Fruit fly (Drosophila melanogaster) whole organism, embryonic: ENCODE measurements around the gene mthl1.

Experiments
- CG1024 ChIP-seq: fragments of 200-800 bp; sonication (Bioruptor generic); IDR thresholded peaks from 2 replicates; pipeline ENCODE4 v1.3.6; 2022; ENCODE audit warnings: missing biosample characterization, missing genetic modification characterization
- CG10274 ChIP-seq: fragments of 200-800 bp; sonication (Bioruptor generic); optimal IDR thresholded peaks from 3 replicates; lab custom pipeline; 2017; ENCODE audit warnings: missing biosample characterization, mild to moderate bottlenecking, missing genetic modification characterization
- CG11085 ChIP-seq: fragments of 200-800 bp; sonication (Bioruptor generic); IDR thresholded peaks from 2 replicates; pipeline ENCODE4 v1.3.6; 2022; ENCODE audit warnings: missing biosample characterization, missing genetic modification characterization
- CG11247 ChIP-seq: fragments of 200-800 bp; sonication (Bioruptor generic); IDR thresholded peaks from 2 replicates; pipeline ENCODE4 v1.3.6; 2022; ENCODE audit warnings: missing biosample characterization, missing genetic modification characterization
- CG1233 ChIP-seq: fragments of 200-800 bp; sonication (Bioruptor generic); optimal IDR thresholded peaks from 4 replicates; lab custom pipeline; 2018; ENCODE audit warnings: missing biosample characterization, mild to moderate bottlenecking, missing genetic modification characterization
- CG13624 ChIP-seq: fragments of 200-800 bp; sonication (Bioruptor generic); optimal IDR thresholded peaks from 2 replicates; lab custom pipeline; 2016; ENCODE audit warnings: missing biosample characterization, missing genetic modification characterization
- CG15073 ChIP-seq: fragments of 200-800 bp; sonication (Bioruptor generic); optimal IDR thresholded peaks from 2 replicates; lab custom pipeline; 2016; ENCODE audit warnings: missing biosample characterization, missing genetic modification characterization
- CG15601 ChIP-seq: fragments of 200-800 bp; sonication (Bioruptor generic); optimal IDR thresholded peaks from 3 replicates; lab custom pipeline; 2019; ENCODE audit warnings: missing biosample characterization, mild to moderate bottlenecking, missing genetic modification characterization, moderate library complexity
- CG16815 ChIP-seq: fragments of 200-800 bp; sonication (Bioruptor generic); optimal IDR thresholded peaks from 3 replicates; lab custom pipeline; 2017; ENCODE audit warnings: missing biosample characterization, mild to moderate bottlenecking, missing genetic modification characterization
- CG2129 ChIP-seq: fragments of 200-800 bp; sonication (Bioruptor generic); IDR thresholded peaks from 2 replicates; pipeline ENCODE4 v1.3.6; 2022; ENCODE audit warnings: missing biosample characterization, missing genetic modification characterization; ENCODE audit not compliant: partially characterized antibody
- CG4328 ChIP-seq: fragments of 200-800 bp; sonication (Bioruptor generic); optimal IDR thresholded peaks from 3 replicates; lab custom pipeline; 2017; ENCODE audit warnings: missing biosample characterization, missing genetic modification reagents, missing genetic modification characterization
- CG4730 ChIP-seq: fragments of 200-800 bp; sonication (Bioruptor generic); IDR thresholded peaks from 2 replicates; pipeline ENCODE4 v1.3.6; 2022; ENCODE audit warnings: missing biosample characterization, missing genetic modification characterization
- CG5180 ChIP-seq: fragments of 200-800 bp; sonication (Bioruptor generic); optimal IDR thresholded peaks from 3 replicates; lab custom pipeline; 2017; ENCODE audit warnings: missing biosample characterization, missing genetic modification characterization, mild to moderate bottlenecking, moderate library complexity, missing genetic modification reagents
- CG6272 ChIP-seq: fragments of 200-800 bp; sonication (Bioruptor generic); IDR thresholded peaks from 2 replicates; pipeline ENCODE4 v1.3.6; 2022; ENCODE audit warnings: missing biosample characterization, missing genetic modification characterization
- CG6854 ChIP-seq: fragments of 200-800 bp; sonication (Bioruptor generic); optimal IDR thresholded peaks from 3 replicates; lab custom pipeline; 2017; ENCODE audit warnings: missing biosample characterization, mild to moderate bottlenecking, missing genetic modification characterization
- CG9215 ChIP-seq: fragments of 200-800 bp; sonication (Bioruptor generic); IDR thresholded peaks from 2 replicates; pipeline ENCODE4 v1.3.6; 2022; ENCODE audit warnings: missing biosample characterization, missing genetic modification characterization
- CG9817 ChIP-seq: fragments of 200-800 bp; sonication (Bioruptor generic); optimal IDR thresholded peaks from 2 replicates; lab custom pipeline; 2018; ENCODE audit warnings: missing biosample characterization, mild to moderate bottlenecking, missing genetic modification characterization, moderate library complexity
- CG9932 ChIP-seq: fragments of 200-800 bp; sonication (Bioruptor generic); IDR thresholded peaks from 2 replicates; pipeline ENCODE4 v1.3.6; 2022; ENCODE audit warnings: missing biosample characterization, missing genetic modification characterization
- Chrac-16 ChIP-seq: fragments of 200-800 bp; sonication (Bioruptor generic); optimal IDR thresholded peaks from 3 replicates; lab custom pipeline; 2016; ENCODE audit warnings: missing biosample characterization, missing genetic modification characterization
- CrebB ChIP-seq: fragments of 200-800 bp; sonication (Bioruptor generic); optimal IDR thresholded peaks from 3 replicates; lab custom pipeline; 2018; ENCODE audit warnings: missing biosample characterization, mild to moderate bottlenecking, missing genetic modification characterization
- Dip3 ChIP-seq: fragments of 200-800 bp; sonication (Bioruptor generic); optimal IDR thresholded peaks from 3 replicates; lab custom pipeline; 2016; ENCODE audit warnings: missing biosample characterization, missing genetic modification characterization
- Eip74EF ChIP-seq, 2 experiments: fragments of 200-800 bp in 1 of 2; fragments of >200 bp in 1 of 2; sonication (Bioruptor generic) in 1 of 2; optimal IDR thresholded peaks; 2 replicates each; lab custom pipeline; 2017 to 2019; ENCODE audit warnings: missing biosample characterization in 2 of 2, missing genetic modification characterization in 2 of 2, mild to moderate bottlenecking in 1 of 2, moderate library complexity in 1 of 2
- Ets97D ChIP-seq: fragments of 200-800 bp; sonication (Bioruptor generic); optimal IDR thresholded peaks from 3 replicates; lab custom pipeline; 2016; ENCODE audit warnings: missing biosample characterization, missing genetic modification characterization
- Fer1 ChIP-seq: fragments of 200-800 bp; sonication (Bioruptor generic); optimal IDR thresholded peaks from 2 replicates; lab custom pipeline; 2017; ENCODE audit warnings: missing biosample characterization, mild to moderate bottlenecking, missing genetic modification characterization
- Fer2 ChIP-seq: fragments of 200-800 bp; sonication (Bioruptor generic); optimal IDR thresholded peaks from 2 replicates; lab custom pipeline; 2018; ENCODE audit warnings: missing biosample characterization, mild to moderate bottlenecking, missing genetic modification characterization, moderate library complexity
- Gsc ChIP-seq: fragments of 200-800 bp; sonication (Bioruptor generic); IDR thresholded peaks from 2 replicates; pipeline ENCODE4 v1.3.6; 2022; ENCODE audit warnings: missing biosample characterization, missing genetic modification characterization
- Hmr ChIP-seq: fragments of 200-800 bp; sonication (Bioruptor generic); optimal IDR thresholded peaks from 3 replicates; lab custom pipeline; 2017; ENCODE audit warnings: mild to moderate bottlenecking, missing biosample characterization, missing genetic modification reagents, missing genetic modification characterization
- Hr3 ChIP-seq: fragments of 200-800 bp; sonication (Bioruptor generic); optimal IDR thresholded peaks from 3 replicates; lab custom pipeline; 2016; ENCODE audit warnings: missing biosample characterization, missing genetic modification characterization
- Six4 ChIP-seq: fragments of 200-800 bp; sonication (Bioruptor generic); optimal IDR thresholded peaks from 2 replicates; lab custom pipeline; 2016; ENCODE audit warnings: missing biosample characterization, missing genetic modification characterization
- Sox100B ChIP-seq: fragments of 200-800 bp; sonication (Bioruptor generic); optimal IDR thresholded peaks from 3 replicates; lab custom pipeline; 2018; ENCODE audit warnings: missing biosample characterization, mild to moderate bottlenecking, missing genetic modification characterization
- crol ChIP-seq: fragments of 200-800 bp; sonication (Bioruptor generic); IDR thresholded peaks from 2 replicates; pipeline ENCODE4 v1.3.6; 2022; ENCODE audit warnings: missing biosample characterization, missing genetic modification characterization
- da ChIP-seq: fragments of 200-800 bp; sonication (Bioruptor generic); optimal IDR thresholded peaks from 2 replicates; lab custom pipeline; 2016; ENCODE audit warnings: missing biosample characterization, missing genetic modification characterization
- dmrt11E ChIP-seq: fragments of 200-800 bp; sonication (Bioruptor generic); optimal IDR thresholded peaks from 3 replicates; lab custom pipeline; 2018; ENCODE audit warnings: missing biosample characterization, mild to moderate bottlenecking, missing genetic modification characterization, moderate library complexity
- emc ChIP-seq: fragments of 200-800 bp; sonication (Bioruptor generic); optimal IDR thresholded peaks from 2 replicates; lab custom pipeline; 2016; ENCODE audit warnings: missing biosample characterization, missing genetic modification characterization
- eve ChIP-seq, 2 experiments: fragments of >200 bp; optimal IDR thresholded peaks; 2 replicates each; lab custom pipeline; 2017; ENCODE audit warnings: missing biosample characterization in 2 of 2, missing genetic modification characterization in 2 of 2
- fd3F ChIP-seq: fragments of 200-800 bp; sonication (Bioruptor generic); optimal IDR thresholded peaks from 2 replicates; lab custom pipeline; 2018; ENCODE audit warnings: missing biosample characterization, mild to moderate bottlenecking, missing genetic modification characterization, moderate library complexity
- grau ChIP-seq: fragments of 200-800 bp; optimal IDR thresholded peaks from 3 replicates; lab custom pipeline; 2019; ENCODE audit warnings: missing biosample characterization, mild to moderate bottlenecking, missing genetic modification characterization, moderate library complexity
- ind ChIP-seq: fragments of 200-800 bp; sonication (Bioruptor generic); optimal IDR thresholded peaks from 3 replicates; lab custom pipeline; 2016; ENCODE audit warnings: missing biosample characterization, missing genetic modification characterization
- kni ChIP-seq: fragments of 200-800 bp; sonication (Bioruptor generic); optimal IDR thresholded peaks from 3 replicates; lab custom pipeline; 2017; ENCODE audit warnings: mild to moderate bottlenecking, missing biosample characterization, missing genetic modification reagents, missing genetic modification characterization
- knrl ChIP-seq: fragments of 200-800 bp; sonication (Bioruptor generic); IDR thresholded peaks from 3 replicates; pipeline ENCODE4 v1.3.6; 2022; ENCODE audit warnings: missing biosample characterization, missing genetic modification characterization; ENCODE audit not compliant: partially characterized antibody
- otp ChIP-seq: fragments of 200-800 bp; sonication (Bioruptor generic); IDR thresholded peaks from 3 replicates; pipeline ENCODE4, ENCODE4 v1.3.6; 2022; ENCODE audit warnings: missing biosample characterization, missing genetic modification characterization
- pho ChIP-seq: fragments of 200-800 bp; sonication (Bioruptor generic); optimal IDR thresholded peaks from 2 replicates; lab custom pipeline; 2016; ENCODE audit warnings: missing biosample characterization, missing genetic modification characterization
- pita ChIP-seq: fragments of 200-800 bp; sonication (Bioruptor generic); optimal IDR thresholded peaks from 2 replicates; lab custom pipeline; 2017; ENCODE audit warnings: missing biosample characterization, mild to moderate bottlenecking, missing genetic modification characterization
- ro ChIP-seq: fragments of 200-800 bp; sonication (Bioruptor generic); IDR thresholded peaks from 2 replicates; pipeline ENCODE4 v1.3.6; 2022; ENCODE audit warnings: missing biosample characterization, missing genetic modification characterization
- sens ChIP-seq: fragments of 200-800 bp; sonication (Bioruptor generic); peaks from one replicate; lab custom pipeline; 2016; ENCODE audit warnings: missing biosample characterization, missing genetic modification characterization
- tgo ChIP-seq: fragments of 200-800 bp; sonication (Bioruptor generic); IDR thresholded peaks from 3 replicates; pipeline ENCODE4 v1.3.6; 2022; ENCODE audit warnings: missing biosample characterization, missing genetic modification characterization
- tna ChIP-seq: fragments of 200-800 bp; sonication (Bioruptor generic); IDR thresholded peaks from 2 replicates; pipeline ENCODE4 v1.3.6; 2022; ENCODE audit warnings: missing biosample characterization, missing genetic modification characterization; ENCODE audit not compliant: partially characterized antibody
- tup ChIP-seq: fragments of 200-800 bp; sonication (Bioruptor generic); optimal IDR thresholded peaks from 2 replicates; lab custom pipeline; 2016; ENCODE audit warnings: missing biosample characterization, mild to moderate bottlenecking, missing genetic modification characterization, moderate library complexity
- usp ChIP-seq: fragments of >200 bp; optimal IDR thresholded peaks from 2 replicates; lab custom pipeline; 2017; ENCODE audit warnings: missing biosample characterization, missing genetic modification characterization
- z ChIP-seq: fragments of 200-800 bp; sonication (Bioruptor generic); IDR thresholded peaks from 3 replicates; pipeline ENCODE4 v1.3.6; 2022; ENCODE audit warnings: missing biosample characterization, missing genetic modification characterization

The mthl1 gene

dm6 chrX:16670691-16671481 is 30.1 kb downstream of the mthl1 start (continued):
- TF ChIP-seq ind (GFP tag; lab: Kevin White, UChicago) (no peak), Chrac-16 (GFP tag; lab: Kevin White, UChicago) (no peak), usp (no peak), CG5180 (GFP tag; lab: Kevin White, UChicago) (no peak), CG4730 (no peak), pho (GFP tag; lab: Kevin White, UChicago) (no peak), Six4 (GFP tag; lab: Kevin White, UChicago) (no peak), crol (GFP tag; lab: Robert Waterston, UW) (no peak), CG9215 (GFP tag; lab: Robert Waterston, UW) (no peak), Hmr (peak; percentile 21), CG9817 (tag; lab: Kevin White, UChicago) (peak; percentile 22), emc (GFP tag; lab: Kevin White, UChicago) (no peak), CG13624 (GFP tag; lab: Kevin White, UChicago) (no peak), CG4328 (GFP tag; lab: Kevin White, UChicago) (no peak), grau (tag; lab: Kevin White, UChicago) (peak; percentile 89), tna (no peak), CG11247 (GFP tag; lab: Robert Waterston, UW) (no peak), CG15601 (no peak), Hr3 (GFP tag; lab: Kevin White, UChicago) (no peak), CG15073 (GFP tag; lab: Kevin White, UChicago) (no peak), CG10274 (no peak), CG1233 (GFP tag; lab: Kevin White, UChicago) (no peak), knrl (no peak), Eip74EF (GFP tag; optimal IDR thresholded peaks at IDR 0.05; lab: Kevin White, UChicago) (peak in 1 of 2 experiments; percentile 10), Fer1 (GFP tag; lab: Kevin White, UChicago) (peak; percentile 27), z (peak; percentile 48; the same call in 1 of the 3 replicates), fd3F (GFP tag; lab: Kevin White, UChicago) (no peak), pita (GFP tag; lab: Kevin White, UChicago) (no peak), sens (GFP tag; lab: Kevin White, UChicago) (peak; percentile 60), ro (GFP tag; lab: Robert Waterston, UW) (no peak), Gsc (GFP tag; lab: Robert Waterston, UW) (no peak), Dip3 (GFP tag; lab: Kevin White, UChicago) (peak; percentile 8), da (GFP tag; lab: Kevin White, UChicago) (no peak), otp (no peak), CG9932 (GFP tag; lab: Robert Waterston, UW) (peak; percentile 33; the same call in 1 of the 2 replicates), CG6854 (GFP tag; lab: Kevin White, UChicago) (no peak), Fer2 (tag; lab: Kevin White, UChicago) (no peak), tup (GFP tag; lab: Kevin White, UChicago) (no peak), CG6272 (no peak), dmrt11E (tag; lab: Kevin White, UChicago) (no peak), tgo (0 out of 3 replicates have a peak, but pooled peaks have one; percentile 13), CrebB (tag; lab: Kevin White, UChicago) (peak; percentile 15), CG11085 (GFP tag; lab: Robert Waterston, UW) (no peak), Ets97D (no peak), eve (GFP tag; optimal IDR thresholded peaks at IDR 0.05; lab: Kevin White, UChicago) (no peak), CG16815 (GFP tag; lab: Kevin White, UChicago) (no peak), CG2129 (GFP tag; lab: Robert Waterston, UW) (no peak), CG1024 (GFP tag; lab: Robert Waterston, UW) (no peak), Sox100B (GFP tag; lab: Kevin White, UChicago) (no peak), kni (GFP tag; lab: Kevin White, UChicago) (no peak)
